Fruit fly (Drosophila melanogaster): Measurements from ENCODE around the gene CG12581.

Gene CG12581

DNA sequence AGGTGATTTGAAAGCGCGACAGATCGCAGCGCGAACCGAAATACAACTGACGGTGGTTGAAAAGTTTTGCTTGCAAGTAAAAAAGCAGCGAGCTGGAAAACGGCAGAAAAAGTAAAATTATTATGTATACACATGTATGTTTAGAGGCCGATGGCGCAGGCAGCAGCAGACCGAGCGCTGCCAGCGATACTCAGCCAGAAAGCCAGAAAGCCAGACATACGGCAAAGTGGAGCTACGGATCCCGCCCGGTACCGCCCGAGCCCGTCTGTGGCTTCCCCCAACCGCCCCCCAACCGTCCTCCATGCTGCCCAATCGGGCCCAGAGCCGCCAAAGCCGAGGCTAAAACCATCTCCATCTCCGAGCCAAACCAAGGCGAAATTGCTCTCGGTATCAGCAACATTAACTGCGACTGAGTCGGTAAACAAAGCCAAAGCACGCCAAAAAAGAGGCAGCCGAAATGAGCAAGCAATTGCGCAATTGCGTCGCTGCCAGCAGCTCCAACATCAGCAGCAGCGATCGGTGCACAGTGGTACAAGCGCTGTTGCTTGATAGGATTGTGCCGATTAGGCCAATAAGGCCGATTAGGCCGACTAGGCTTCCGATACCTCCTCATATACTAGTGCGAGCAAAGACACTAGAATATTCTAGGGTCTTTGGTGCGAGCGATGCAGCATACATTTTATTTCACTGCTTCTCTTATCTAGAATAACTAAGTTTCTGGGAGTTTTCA lies 41.0 kb downstream of the CG12581 start, which contains the start of gene CG14636:
Gene CG14636, minus strand, starts transcription at position 51 of the 730 bp plus-strand sequence.
- peak; percentile 68 for TF ChIP-seq noc (tag; optimal IDR thresholded peaks at IDR 0.05)

- TF ChIP-seq noc (tag; optimal IDR thresholded peaks at IDR 0.05), result no peak
Observed at dm6 chr3R:4220030-4220429, 45.6 kb downstream of the CG12581 start, which contains the start of gene CG31516. Gene CG31516 (minus strand): TSS chr3R:4220130.

dm6 chr3R:4220780-4221179 lies 46.3 kb downstream of the CG12581 start:
- TF ChIP-seq noc (tag; optimal IDR thresholded peaks at IDR 0.05), result no peak

- TF ChIP-seq noc (tag; optimal IDR thresholded peaks at IDR 0.05), result no peak
Observed at dm6 chr3R:4228426-4228825, 54.0 kb downstream of the CG12581 start.

- TF ChIP-seq noc (tag; optimal IDR thresholded peaks at IDR 0.05), result peak; percentile 87
Observed at dm6 chr3R:4229137-4229764, 54.8 kb downstream of the CG12581 start, which contains the start of gene DhpD. Gene DhpD (minus strand): TSS chr3R:4229238.

dm6 chr3R:4232139-4233017 lies 57.9 kb downstream of the CG12581 start, which contains the start of gene CG14641:
Gene CG14641 (minus strand): TSS chr3R:4232342.
- TF ChIP-seq noc (tag; optimal IDR thresholded peaks at IDR 0.05), result no peak

DNA sequence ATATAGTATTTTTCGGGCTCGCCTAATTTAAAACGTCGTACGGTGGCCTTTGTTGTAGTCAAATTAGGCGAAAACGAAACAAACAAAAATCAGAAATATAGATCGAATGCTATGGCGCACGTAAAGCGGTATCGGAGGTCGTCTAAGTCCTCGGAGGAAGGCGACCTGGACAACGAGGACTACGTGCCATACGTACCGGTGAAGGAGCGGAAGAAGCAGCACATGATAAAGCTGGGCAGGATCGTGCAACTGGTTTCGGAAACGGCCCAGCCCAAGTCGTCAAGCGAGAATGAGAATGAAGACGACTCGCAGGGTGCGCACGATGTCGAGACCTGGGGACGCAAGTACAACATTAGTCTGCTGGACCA lies 58.6 kb downstream of the CG12581 start, which contains the start of gene abs:
Gene abs, plus strand, starts transcription at position 30 of the 368 bp plus-strand sequence.
- no peak for TF ChIP-seq noc (tag; optimal IDR thresholded peaks at IDR 0.05)

dm6 chr3R:4234991-4235553 lies 60.6 kb downstream of the CG12581 start, which contains the start of gene Gel:
Gene Gel (plus strand): TSS chr3R:4235217.
- TF ChIP-seq noc (tag; optimal IDR thresholded peaks at IDR 0.05), result peak; percentile 49

All from whole organism, larva.